Worm (Caenorhabditis elegans) whole organism, late embryonic: Measurements from ENCODE around the gene pqn-25.
A peak's percentile ranks its signal among the peaks of the same experiment; 100 is the strongest.

Experiments used
- C08G9.2 ChIP-seq: sonication (generic microtip); optimal IDR thresholded peaks from 2 replicates; lab custom pipeline; 2016; ENCODE audit warnings: mild to moderate bottlenecking, missing genetic modification characterization, moderate library complexity, missing compliant biosample characterization
- C38D4.7 ChIP-seq: fragments of 200-800 bp; sonication (Bioruptor generic); optimal IDR thresholded peaks from 2 replicates; lab custom pipeline; 2018; ENCODE audit warnings: mild to moderate bottlenecking, missing genetic modification characterization, moderate library complexity, missing compliant biosample characterization
- F13H6.1 ChIP-seq: sonication (generic microtip); optimal IDR thresholded peaks from 2 replicates; lab custom pipeline; 2016; ENCODE audit warnings: missing genetic modification characterization, missing compliant biosample characterization
- K02D7.2 ChIP-seq: sonication (generic microtip); optimal IDR thresholded peaks from 2 replicates; lab custom pipeline; 2017; ENCODE audit warnings: mild to moderate bottlenecking, missing genetic modification characterization, missing compliant biosample characterization
- ceh-14 ChIP-seq: sonication (generic microtip); optimal IDR thresholded peaks from 2 replicates; lab custom pipeline; 2016; ENCODE audit warnings: missing genotype, missing genetic modification characterization, missing compliant biosample characterization
- ceh-18 ChIP-seq: sonication (generic microtip); optimal IDR thresholded peaks from 2 replicates; lab custom pipeline; 2016; ENCODE audit warnings: missing genetic modification characterization, missing compliant biosample characterization
- ceh-19 ChIP-seq: fragments of 200-800 bp; sonication (Bioruptor generic); optimal IDR thresholded peaks from 2 replicates; lab custom pipeline; 2018; ENCODE audit warnings: mild to moderate bottlenecking, missing genetic modification characterization, missing compliant biosample characterization
- ceh-2 ChIP-seq: sonication (generic microtip); optimal IDR thresholded peaks from 2 replicates; lab custom pipeline; 2016; ENCODE audit warnings: missing genotype, missing genetic modification characterization, missing compliant biosample characterization
- ceh-24 ChIP-seq: sonication (generic microtip); optimal IDR thresholded peaks from 2 replicates; lab custom pipeline; 2016; ENCODE audit warnings: mild to moderate bottlenecking, missing genetic modification characterization, missing compliant biosample characterization
- ceh-30 ChIP-seq: fragments of 150-350 bp; optimal IDR thresholded peaks from 2 replicates; lab custom pipeline; 2014; ENCODE audit warnings: missing biosample characterization, missing genetic modification characterization
- ceh-31 ChIP-seq: sonication (generic microtip); optimal IDR thresholded peaks from 2 replicates; lab custom pipeline; 2016; ENCODE audit warnings: missing genetic modification characterization, missing compliant biosample characterization
- ceh-34 ChIP-seq: sonication (generic microtip); optimal IDR thresholded peaks from 2 replicates; lab custom pipeline; 2016; ENCODE audit warnings: mild to moderate bottlenecking, missing genetic modification characterization, missing compliant biosample characterization
- ceh-45 ChIP-seq: fragments of 200-800 bp; sonication (Bioruptor generic); IDR thresholded peaks from 2 replicates; pipeline ENCODE4 v1.3.6; 2022; ENCODE audit warnings: missing genetic modification reagents, missing genetic modification characterization, missing compliant biosample characterization
- ceh-48 ChIP-seq: sonication (generic microtip); optimal IDR thresholded peaks from 2 replicates; lab custom pipeline; 2016; ENCODE audit warnings: missing genetic modification characterization, inconsistent platforms, missing compliant biosample characterization
- ceh-6 ChIP-seq: fragments of 200-800 bp; sonication (Bioruptor generic); optimal IDR thresholded peaks from 2 replicates; lab custom pipeline; 2018; ENCODE audit warnings: mild to moderate bottlenecking, missing genetic modification characterization, missing compliant biosample characterization
- dmd-4 ChIP-seq: sonication (generic microtip); optimal IDR thresholded peaks from 2 replicates; lab custom pipeline; 2016; ENCODE audit warnings: borderline replicate concordance, missing genetic modification characterization, missing compliant biosample characterization
- dve-1 ChIP-seq: sonication (generic microtip); optimal IDR thresholded peaks from 2 replicates; lab custom pipeline; 2017; ENCODE audit warnings: antibody characterized with exemption, mild to moderate bottlenecking, missing genetic modification characterization, missing compliant biosample characterization
- elt-2 ChIP-seq: sonication (generic microtip); optimal IDR thresholded peaks from 2 replicates; lab custom pipeline; 2016; ENCODE audit warnings: missing genetic modification reagents, missing genetic modification characterization, missing compliant biosample characterization
- elt-4 ChIP-seq: sonication (generic microtip); optimal IDR thresholded peaks from 2 replicates; lab custom pipeline; 2016; ENCODE audit warnings: missing genetic modification characterization, missing compliant biosample characterization
- ets-4 ChIP-seq: sonication (generic microtip); optimal IDR thresholded peaks from 2 replicates; lab custom pipeline; 2016; ENCODE audit warnings: missing genetic modification characterization, missing compliant biosample characterization
- fax-1 ChIP-seq: sonication (generic microtip); optimal IDR thresholded peaks from 2 replicates; lab custom pipeline; 2016; ENCODE audit warnings: missing genotype, missing genetic modification characterization, missing compliant biosample characterization
- fkh-10 ChIP-seq: fragments of 150-350 bp; optimal IDR thresholded peaks from 2 replicates; lab custom pipeline; 2014; ENCODE audit warnings: missing biosample characterization, missing genetic modification reagents, missing genetic modification characterization
- hlh-13 ChIP-seq: fragments of 200-800 bp; sonication (Bioruptor generic); optimal IDR thresholded peaks from 2 replicates; lab custom pipeline; 2018; ENCODE audit warnings: mild to moderate bottlenecking, missing genetic modification characterization, missing compliant biosample characterization
- hlh-8 ChIP-seq: sonication (generic microtip); optimal IDR thresholded peaks from 2 replicates; lab custom pipeline; 2016; ENCODE audit warnings: missing genotype, missing genetic modification characterization, missing compliant biosample characterization
- lin-11 ChIP-seq: fragments of 200-800 bp; sonication (Bioruptor generic); optimal IDR thresholded peaks from 2 replicates; lab custom pipeline; 2018; ENCODE audit warnings: mild to moderate bottlenecking, missing genetic modification characterization, missing compliant biosample characterization
- madf-2 ChIP-seq: sonication (generic microtip); optimal IDR thresholded peaks from 2 replicates; lab custom pipeline; 2017; ENCODE audit warnings: missing genetic modification characterization, missing compliant biosample characterization
- nfya-1 ChIP-seq: sonication (generic microtip); optimal IDR thresholded peaks from 2 replicates; lab custom pipeline; 2017; ENCODE audit warnings: missing genetic modification characterization, mild to moderate bottlenecking, missing compliant biosample characterization, antibody characterized with exemption, moderate library complexity
- npax-4 ChIP-seq: sonication (generic microtip); optimal IDR thresholded peaks from 2 replicates; lab custom pipeline; 2016; ENCODE audit warnings: missing genetic modification characterization, missing compliant biosample characterization
- odd-2 ChIP-seq: sonication (generic microtip); optimal IDR thresholded peaks from 2 replicates; lab custom pipeline; 2017; ENCODE audit warnings: antibody characterized with exemption, mild to moderate bottlenecking, missing genetic modification characterization, missing compliant biosample characterization
- pag-3 ChIP-seq: sonication (generic microtip); optimal IDR thresholded peaks from 2 replicates; lab custom pipeline; 2016; ENCODE audit warnings: missing compliant biosample characterization, missing genetic modification characterization, borderline replicate concordance
- pax-1 ChIP-seq: fragments of 150-350 bp; optimal IDR thresholded peaks from 2 replicates; lab custom pipeline; 2014; ENCODE audit warnings: missing biosample characterization, missing genetic modification characterization
- pqm-1 ChIP-seq: sonication (generic microtip); optimal IDR thresholded peaks from 2 replicates; lab custom pipeline; 2016; ENCODE audit warnings: missing genetic modification characterization, missing compliant biosample characterization
- ref-2 ChIP-seq: sonication (generic microtip); optimal IDR thresholded peaks from 2 replicates; lab custom pipeline; 2016; ENCODE audit warnings: missing genetic modification characterization, missing compliant biosample characterization
- sdc-2 ChIP-seq: sonication (generic microtip); optimal IDR thresholded peaks from 2 replicates; lab custom pipeline; 2016; ENCODE audit warnings: missing genotype, missing genetic modification characterization, missing compliant biosample characterization
- sox-4 ChIP-seq: sonication (generic microtip); optimal IDR thresholded peaks from 2 replicates; lab custom pipeline; 2017; ENCODE audit warnings: mild to moderate bottlenecking, missing genetic modification characterization, inconsistent platforms, missing compliant biosample characterization
- tbx-2 ChIP-seq: sonication (generic microtip); optimal IDR thresholded peaks from 2 replicates; lab custom pipeline; 2016; ENCODE audit warnings: missing genetic modification characterization, missing compliant biosample characterization
- tbx-7 ChIP-seq: sonication (generic microtip); optimal IDR thresholded peaks from 2 replicates; lab custom pipeline; 2016; ENCODE audit warnings: missing genotype, missing genetic modification characterization, missing compliant biosample characterization
- ttx-3 ChIP-seq: sonication (generic microtip); optimal IDR thresholded peaks from 2 replicates; lab custom pipeline; 2016; ENCODE audit warnings: missing genetic modification reagents, missing genetic modification characterization, missing compliant biosample characterization
- unc-3 ChIP-seq, 2 experiments: fragments of 200-800 bp in 1 of 2; sonication (Bioruptor generic) in 1 of 2; sonication (generic microtip) in 1 of 2; conservative IDR thresholded peaks in 1 of 2; optimal IDR thresholded peaks in 1 of 2; 2 replicates each; pipeline versions ENCODE4 v1.3.6 to Lab custom; 2016 to 2022; ENCODE audit warnings: missing compliant biosample characterization in 2 of 2, missing genetic modification characterization in 2 of 2, missing genetic modification reagents in 1 of 2
- unc-42 ChIP-seq: sonication (generic microtip); optimal IDR thresholded peaks from 2 replicates; lab custom pipeline; 2016; ENCODE audit warnings: missing genotype, missing genetic modification characterization, missing compliant biosample characterization
- unc-55 ChIP-seq: sonication (generic microtip); optimal IDR thresholded peaks from 2 replicates; lab custom pipeline; 2017; ENCODE audit warnings: missing biosample characterization, missing genetic modification reagents, missing genetic modification characterization
- unc-86 ChIP-seq: sonication (generic microtip); optimal IDR thresholded peaks from 2 replicates; lab custom pipeline; 2016; ENCODE audit warnings: missing genetic modification characterization, missing compliant biosample characterization
- ztf-16 ChIP-seq: sonication (generic microtip); optimal IDR thresholded peaks from 2 replicates; lab custom pipeline; 2017; ENCODE audit warnings: missing genetic modification characterization, missing compliant biosample characterization

pqn-25 gene

ce11 chrIII:5504725-5505473, 7.5 kb downstream of the pqn-25 start:
- TF ChIP-seq unc-86 = no peak
- no peak for TF ChIP-seq odd-2 (tag; lab: Kevin White, UChicago)
- no peak for TF ChIP-seq ref-2 (tag; lab: Kevin White, UChicago)
- TF ChIP-seq ceh-30 = no peak
- TF ChIP-seq npax-4 (tag; lab: Kevin White, UChicago) = no peak
- TF ChIP-seq C38D4.7 = no peak
- TF ChIP-seq ttx-3 (tag; lab: Kevin White, UChicago) = no peak
- no peak for TF ChIP-seq pax-1
- no peak for TF ChIP-seq pag-3 (tag; lab: Kevin White, UChicago)
- no peak for TF ChIP-seq sox-4 (tag; lab: Kevin White, UChicago)
- TF ChIP-seq tbx-2 (tag; lab: Kevin White, UChicago) = no peak
- no peak for TF ChIP-seq sdc-2 (tag; lab: Kevin White, UChicago)
- no peak for TF ChIP-seq ceh-48 (tag; lab: Kevin White, UChicago)
- TF ChIP-seq ceh-19 = no peak
- no peak for TF ChIP-seq unc-3 (GFP tag; conservative IDR thresholded peaks at IDR 0.05; lab: Robert Waterston, UW)
- TF ChIP-seq unc-3 (tag; optimal IDR thresholded peaks at IDR 0.05; lab: Kevin White, UChicago) = no peak
- TF ChIP-seq, all 69 proteins: peak for 0

ce11 chrIII:5504164-5504563, 8.2 kb downstream of the pqn-25 start:
- TF ChIP-seq fkh-10 (GFP tag; lab: Kevin White, UChicago) (no peak), unc-55 (GFP tag; lab: Kevin White, UChicago) (peak; percentile 27), ets-4 (tag; lab: Kevin White, UChicago) (peak; percentile 37), unc-42 (tag; lab: Kevin White, UChicago) (peak; percentile 75), ceh-24 (tag; lab: Kevin White, UChicago) (no peak), fax-1 (tag; lab: Kevin White, UChicago) (no peak), ceh-14 (tag; lab: Kevin White, UChicago) (no peak), C08G9.2 (tag; lab: Kevin White, UChicago) (no peak), lin-11 (tag; lab: Kevin White, UChicago) (no peak), tbx-7 (tag; lab: Kevin White, UChicago) (no peak), pag-3 (tag; lab: Kevin White, UChicago) (no peak), elt-4 (tag; lab: Kevin White, UChicago) (no peak)

- TF ChIP-seq hlh-13 (GFP tag; lab: Kevin White, UChicago) = peak; percentile 6
- no peak for TF ChIP-seq ceh-24 (tag; lab: Kevin White, UChicago)
These were observed 8.7 kb downstream of the pqn-25 start for ce11 chrIII:5503669-5504068.

ce11 chrIII:5502915-5503575, 9.4 kb downstream of the pqn-25 start:
- peak; percentile 37 for TF ChIP-seq tbx-2 (tag; lab: Kevin White, UChicago)
- peak; percentile 16 for TF ChIP-seq unc-42 (tag; lab: Kevin White, UChicago)
- TF ChIP-seq ceh-34 = peak; percentile 57
- TF ChIP-seq ttx-3 (tag; lab: Kevin White, UChicago) = no peak
- TF ChIP-seq ceh-45 (GFP tag; lab: Robert Waterston, UW) = no peak
- TF ChIP-seq C38D4.7 = no peak
- peak; percentile 10 for TF ChIP-seq ceh-2 (tag; lab: Kevin White, UChicago)
- TF ChIP-seq dve-1 (tag; lab: Kevin White, UChicago) = no peak
- peak; percentile 59 for TF ChIP-seq unc-55 (GFP tag; lab: Kevin White, UChicago)
- no peak for TF ChIP-seq ceh-6 (GFP tag; lab: Kevin White, UChicago)
- TF ChIP-seq lin-11 (tag; lab: Kevin White, UChicago) = no peak
- TF ChIP-seq pqm-1 (tag; lab: Kevin White, UChicago) = no peak
- TF ChIP-seq madf-2 = peak; percentile 6
- TF ChIP-seq pax-1 = no peak
- no peak for TF ChIP-seq K02D7.2 (tag; lab: Kevin White, UChicago)
- TF ChIP-seq ztf-16 (tag; lab: Kevin White, UChicago) = peak; percentile 4
- TF ChIP-seq elt-2 (tag; lab: Kevin White, UChicago) = peak; percentile 73
- TF ChIP-seq nfya-1 (tag; lab: Kevin White, UChicago) = peak; percentile 58
- TF ChIP-seq F13H6.1 (tag; lab: Kevin White, UChicago) = peak; percentile 12
- TF ChIP-seq ceh-18 (tag; lab: Kevin White, UChicago) = peak; percentile 38
- TF ChIP-seq dmd-4 = peak; percentile 12
- TF ChIP-seq hlh-8 (tag; lab: Kevin White, UChicago) = no peak
- TF ChIP-seq ets-4 (tag; lab: Kevin White, UChicago) = peak; percentile 67
- peak; percentile 64 for TF ChIP-seq ceh-31
